Fruit fly (Drosophila melanogaster): ENCODE data around the gene trn.
A peak's percentile ranks its signal among the peaks of the same experiment; 100 is the strongest.

trn gene

dm6 chr3L:13113970-13114392 is at the start of gene trn:
TSS of gene trn (plus strand) at chr3L:13114271.
- no peak for TF ChIP-seq Sox100B (GFP tag; optimal IDR thresholded peaks at IDR 0.05)
- no peak for TF ChIP-seq H15 (GFP tag; IDR thresholded peaks at IDR 0.05)
- TF ChIP-seq dpn (GFP tag; optimal IDR thresholded peaks at IDR 0.05) = no peak
- TF ChIP-seq HLHmδ (GFP tag; optimal IDR thresholded peaks at IDR 0.05) = peak; percentile 80
- no peak for TF ChIP-seq zf30C (GFP tag; optimal IDR thresholded peaks at IDR 0.05)
- peak in 1 of 2 experiments; percentile 23 for TF ChIP-seq tll (GFP tag; optimal IDR thresholded peaks at IDR 0.05)
- no peak for TF ChIP-seq CG1832 (GFP tag; optimal IDR thresholded peaks at IDR 0.05)
- TF ChIP-seq CG9932 (GFP tag; IDR thresholded peaks at IDR 0.05) = peak; percentile 35; the same call in 1 of the 2 replicates
- no peak for TF ChIP-seq MESR4 (GFP tag; optimal IDR thresholded peaks at IDR 0.05)
- no peak for TF ChIP-seq ind (GFP tag; optimal IDR thresholded peaks at IDR 0.05)
- TF ChIP-seq seq (GFP tag; IDR thresholded peaks at IDR 0.05) = peak; percentile 84
- TF ChIP-seq CG1602 (GFP tag; optimal IDR thresholded peaks at IDR 0.05) = no peak
- peak; percentile 39 for TF ChIP-seq Side (GFP tag; optimal IDR thresholded peaks at IDR 0.05)
- TF ChIP-seq CG32767 (GFP tag; IDR thresholded peaks at IDR 0.05) = peak; percentile 24; the same call in 1 of the 2 replicates
- no peak for TF ChIP-seq phol (tag; optimal IDR thresholded peaks at IDR 0.05)
- TF ChIP-seq CG12744 (GFP tag; optimal IDR thresholded peaks at IDR 0.05) = no peak
- TF ChIP-seq CG1647 (GFP tag; optimal IDR thresholded peaks at IDR 0.05) = no peak
- peak; percentile 3 for TF ChIP-seq fd102C (GFP tag; optimal IDR thresholded peaks at IDR 0.05)
- TF ChIP-seq fd3F (GFP tag; optimal IDR thresholded peaks at IDR 0.05) = no peak
- no peak; the same call in 2 of the 3 replicates for TF ChIP-seq CG3726 (GFP tag; IDR thresholded peaks at IDR 0.05)
- TF ChIP-seq Antp (GFP tag; optimal IDR thresholded peaks at IDR 0.05) = peak; percentile 26
- peak; percentile 16 for TF ChIP-seq cwo (GFP tag; optimal IDR thresholded peaks at IDR 0.05)
- TF ChIP-seq CG15601 (tag; optimal IDR thresholded peaks at IDR 0.05) = peak; percentile 29
- TF ChIP-seq pfk (GFP tag; optimal IDR thresholded peaks at IDR 0.05) = peak; percentile 15
- TF ChIP-seq mirr (GFP tag; optimal IDR thresholded peaks at IDR 0.05) = peak; percentile 55
- TF ChIP-seq exex (tag; optimal IDR thresholded peaks at IDR 0.05) = no peak
- TF ChIP-seq Nf-YA (GFP tag; IDR thresholded peaks at IDR 0.05) = no peak
- peak; percentile 53; the same call in 1 of the 2 replicates for TF ChIP-seq CG14014 (GFP tag; IDR thresholded peaks at IDR 0.05)
- no peak for TF ChIP-seq Lhr (GFP tag; optimal IDR thresholded peaks at IDR 0.05)
- peak; percentile 64; the same call in 1 of the 2 replicates for TF ChIP-seq NFAT (GFP tag; IDR thresholded peaks at IDR 0.05)
- no peak for TF ChIP-seq Ssrp (tag; optimal IDR thresholded peaks at IDR 0.05)
- TF ChIP-seq so (GFP tag; IDR thresholded peaks at IDR 0.05) = peak; percentile 34; the same call in 1 of the 3 replicates
- peak; percentile 44 for TF ChIP-seq CG7987 (GFP tag; optimal IDR thresholded peaks at IDR 0.05)
- peak; percentile 12 for TF ChIP-seq CG10267 (tag; optimal IDR thresholded peaks at IDR 0.05)
- TF ChIP-seq Kr (GFP tag; optimal IDR thresholded peaks at IDR 0.05) = no peak
- peak; percentile 67; the same call in 1 of the 2 replicates for TF ChIP-seq stc (GFP tag; IDR thresholded peaks at IDR 0.05)
- no peak for TF ChIP-seq lbe (GFP tag; optimal IDR thresholded peaks at IDR 0.05)
- no peak for TF ChIP-seq zfh2 (GFP tag; optimal IDR thresholded peaks at IDR 0.05)
- peak; percentile 60; the same call in 2 of the 3 replicates for TF ChIP-seq sr (GFP tag; IDR thresholded peaks at IDR 0.05)
- no peak for TF ChIP-seq Atf-2 (GFP tag; optimal IDR thresholded peaks at IDR 0.05)
- TF ChIP-seq ro (GFP tag; IDR thresholded peaks at IDR 0.05) = no peak
- TF ChIP-seq amos (GFP tag; IDR thresholded peaks at IDR 0.05; ENCODE audit: partially characterized antibody) = peak; percentile 49
- TF ChIP-seq Dfd (GFP tag; optimal IDR thresholded peaks at IDR 0.05) = no peak
- no peak for TF ChIP-seq Optix (GFP tag; IDR thresholded peaks at IDR 0.05)
- TF ChIP-seq CG1024 (GFP tag; IDR thresholded peaks at IDR 0.05) = 0 out of 2 replicates have a peak, but pooled peaks have one; percentile 24
- no peak for TF ChIP-seq CG10147 (GFP tag; optimal IDR thresholded peaks at IDR 0.05)
- TF ChIP-seq Fer2 (tag; optimal IDR thresholded peaks at IDR 0.05) = no peak
- TF ChIP-seq sd (tag; optimal IDR thresholded peaks at IDR 0.05) = peak; percentile 31
- TF ChIP-seq tin (GFP tag; optimal IDR thresholded peaks at IDR 0.05) = no peak
- TF ChIP-seq CG9797 (GFP tag; optimal IDR thresholded peaks at IDR 0.05) = no peak
